Fruit fly (Drosophila melanogaster) whole organism, embryonic: Measurements from ENCODE around the gene CG8993.

Source experiments
- Adf1 ChIP-seq: fragments of 200-800 bp; sonication (Bioruptor generic); IDR thresholded peaks from 2 replicates; pipeline ENCODE4 v1.3.6; 2022; ENCODE audit warnings: missing biosample characterization, missing genetic modification characterization
- Aef1 ChIP-seq: fragments of 200-800 bp; sonication (Bioruptor generic); IDR thresholded peaks from 3 replicates; pipeline ENCODE4 v1.3.6; 2022; ENCODE audit warnings: missing biosample characterization, missing genetic modification characterization
- Asciz ChIP-seq: fragments of 200-800 bp; sonication (Bioruptor generic); optimal IDR thresholded peaks from 2 replicates; lab custom pipeline; 2017; ENCODE audit warnings: missing biosample characterization, mild to moderate bottlenecking, missing genetic modification characterization, missing genetic modification reagents
- Bteb2 ChIP-seq: fragments of 200-800 bp; sonication (Bioruptor generic); optimal IDR thresholded peaks from 2 replicates; lab custom pipeline; 2016; ENCODE audit warnings: missing biosample characterization, missing genetic modification characterization
- CG10267 ChIP-seq: fragments of 200-800 bp; sonication (Bioruptor generic); optimal IDR thresholded peaks from 2 replicates; lab custom pipeline; 2018; ENCODE audit warnings: missing biosample characterization, mild to moderate bottlenecking, missing genetic modification characterization, moderate library complexity
- CG10543 ChIP-seq: fragments of 200-800 bp; sonication (Bioruptor generic); optimal IDR thresholded peaks from 3 replicates; lab custom pipeline; 2017; ENCODE audit warnings: missing biosample characterization, mild to moderate bottlenecking, missing genetic modification characterization, moderate library complexity
- CG12155 ChIP-seq: fragments of 200-800 bp; sonication (Bioruptor generic); optimal IDR thresholded peaks from 3 replicates; lab custom pipeline; 2016; ENCODE audit warnings: missing biosample characterization, missing genetic modification characterization
- CG12744 ChIP-seq: fragments of 200-800 bp; sonication (Bioruptor generic); optimal IDR thresholded peaks from 2 replicates; lab custom pipeline; 2016; ENCODE audit warnings: missing biosample characterization, missing genetic modification characterization
- CG13296 ChIP-seq: fragments of 200-800 bp; sonication (Bioruptor generic); optimal IDR thresholded peaks from 3 replicates; lab custom pipeline; 2018; ENCODE audit warnings: missing biosample characterization, mild to moderate bottlenecking, missing genetic modification characterization
- CG13424 ChIP-seq: fragments of 200-800 bp; sonication (Bioruptor generic); optimal IDR thresholded peaks from 2 replicates; lab custom pipeline; 2019; ENCODE audit warnings: missing biosample characterization, mild to moderate bottlenecking, missing genetic modification characterization, moderate library complexity
- CG2889 ChIP-seq: fragments of 200-800 bp; sonication (Bioruptor generic); IDR thresholded peaks from 3 replicates; pipeline ENCODE4 v1.3.6; 2022; ENCODE audit warnings: missing biosample characterization, missing genetic modification characterization
- CG3065 ChIP-seq: fragments of 200-800 bp; sonication (Bioruptor generic); optimal IDR thresholded peaks from 2 replicates; lab custom pipeline; 2016; ENCODE audit warnings: missing biosample characterization, missing genetic modification characterization
- CG32772 ChIP-seq: fragments of 200-800 bp; sonication (Bioruptor generic); IDR thresholded peaks from 2 replicates; pipeline ENCODE4 v1.3.6; 2022; ENCODE audit warnings: missing biosample characterization, missing genetic modification characterization
- CG3281 ChIP-seq: fragments of 200-800 bp; sonication (Bioruptor generic); optimal IDR thresholded peaks from 3 replicates; lab custom pipeline; 2017; ENCODE audit warnings: missing biosample characterization, mild to moderate bottlenecking, missing genetic modification characterization
- CG42726 ChIP-seq: fragments of 200-800 bp; sonication (Bioruptor generic); IDR thresholded peaks from 2 replicates; pipeline ENCODE4 v1.3.6; 2022; ENCODE audit warnings: missing biosample characterization, missing genetic modification characterization; ENCODE audit not compliant: partially characterized antibody
- CG6689 ChIP-seq: fragments of 200-800 bp; sonication (Bioruptor generic); IDR thresholded peaks from 2 replicates; pipeline ENCODE4 v1.3.6; 2022; ENCODE audit warnings: missing biosample characterization, missing genetic modification characterization
- CG7928 ChIP-seq: fragments of 200-800 bp; sonication (Bioruptor generic); optimal IDR thresholded peaks from 2 replicates; lab custom pipeline; 2017; ENCODE audit warnings: missing biosample characterization, mild to moderate bottlenecking, missing genetic modification characterization
- CG9876 ChIP-seq: fragments of 200-800 bp; sonication (Bioruptor generic); optimal IDR thresholded peaks from 2 replicates; lab custom pipeline; 2016; ENCODE audit warnings: missing biosample characterization, missing genetic modification characterization
- CHES-1-like ChIP-seq: fragments of 200-800 bp; sonication (Bioruptor generic); optimal IDR thresholded peaks from 2 replicates; lab custom pipeline; 2016; ENCODE audit warnings: missing biosample characterization, missing genetic modification characterization
- CkIIα-i1 ChIP-seq: fragments of 200-800 bp; sonication (Bioruptor generic); IDR thresholded peaks from 2 replicates; pipeline ENCODE4 v1.3.6; 2022; ENCODE audit warnings: missing biosample characterization, missing genetic modification characterization
- Dref ChIP-seq: fragments of 200-800 bp; sonication (Bioruptor generic); IDR thresholded peaks from 2 replicates; pipeline ENCODE4 v1.3.6; 2022; ENCODE audit warnings: missing biosample characterization, missing genetic modification characterization
- GATAe ChIP-seq: fragments of 200-800 bp; sonication (Bioruptor generic); conservative IDR thresholded peaks from 2 replicates; pipeline ENCODE4 v1.3.6; 2022; ENCODE audit warnings: missing biosample characterization, missing genetic modification characterization
- Mad ChIP-seq: fragments of 200-800 bp; sonication (Bioruptor generic); optimal IDR thresholded peaks from 2 replicates; lab custom pipeline; 2016; ENCODE audit warnings: missing biosample characterization, missing genetic modification characterization
- Meics ChIP-seq: fragments of 200-800 bp; sonication (Bioruptor generic); optimal IDR thresholded peaks from 2 replicates; lab custom pipeline; 2017; ENCODE audit warnings: missing biosample characterization, mild to moderate bottlenecking, missing genetic modification characterization
- Ptx1 ChIP-seq: fragments of 200-800 bp; sonication (Bioruptor generic); IDR thresholded peaks from 2 replicates; pipeline ENCODE4 v1.3.6; 2022; ENCODE audit warnings: missing biosample characterization, missing genetic modification characterization
- ab ChIP-seq: fragments of 200-800 bp; sonication (Bioruptor generic); optimal IDR thresholded peaks from 2 replicates; lab custom pipeline; 2016; ENCODE audit warnings: missing biosample characterization, missing genetic modification characterization
- ase ChIP-seq: fragments of 200-800 bp; sonication (Bioruptor generic); IDR thresholded peaks from 3 replicates; pipeline ENCODE4 v1.3.6; 2022; ENCODE audit warnings: missing biosample characterization, missing genetic modification characterization
- az2 ChIP-seq: fragments of 200-800 bp; sonication (Bioruptor generic); optimal IDR thresholded peaks from 3 replicates; lab custom pipeline; 2016; ENCODE audit warnings: missing biosample characterization, missing genetic modification characterization
- bowl ChIP-seq: fragments of 200-800 bp; sonication (Bioruptor generic); IDR thresholded peaks from 2 replicates; pipeline ENCODE4 v1.3.6; 2022; ENCODE audit warnings: missing biosample characterization, missing genetic modification characterization
- btn ChIP-seq: fragments of 200-800 bp; sonication (Bioruptor generic); optimal IDR thresholded peaks from 2 replicates; lab custom pipeline; 2016; ENCODE audit warnings: missing biosample characterization, missing genetic modification characterization
- cas ChIP-seq: fragments of 200-800 bp; sonication (Bioruptor generic); IDR thresholded peaks from 2 replicates; pipeline ENCODE4 v1.3.6; 2022; ENCODE audit warnings: missing biosample characterization, missing genetic modification characterization
- caup ChIP-seq: fragments of 200-800 bp; sonication (Bioruptor generic); optimal IDR thresholded peaks from 3 replicates; lab custom pipeline; 2017; ENCODE audit warnings: missing biosample characterization, mild to moderate bottlenecking, missing genetic modification characterization, moderate library complexity; ENCODE audit not compliant: severe bottlenecking
- chinmo ChIP-seq: fragments of 200-800 bp; sonication (Bioruptor generic); IDR thresholded peaks from 4 replicates; pipeline ENCODE4 v1.3.6; 2022; ENCODE audit warnings: missing biosample characterization, missing genetic modification characterization; ENCODE audit not compliant: partially characterized antibody
- ci ChIP-seq: fragments of 200-800 bp; sonication (Bioruptor generic); IDR thresholded peaks from 3 replicates; pipeline ENCODE4 v1.3.6; 2022; ENCODE audit warnings: missing biosample characterization, missing genetic modification characterization
- crc ChIP-seq: fragments of 200-800 bp; sonication (Bioruptor generic); optimal IDR thresholded peaks from 2 replicates; lab custom pipeline; 2016; ENCODE audit warnings: missing biosample characterization, missing genetic modification characterization
- dmrt99B ChIP-seq: fragments of 200-800 bp; sonication (Bioruptor generic); optimal IDR thresholded peaks from 2 replicates; lab custom pipeline; 2018; ENCODE audit warnings: missing biosample characterization, mild to moderate bottlenecking, missing genetic modification characterization, moderate library complexity
- esg ChIP-seq: fragments of 200-800 bp; sonication (Bioruptor generic); conservative IDR thresholded peaks from 2 replicates; pipeline ENCODE4 v1.3.6; 2022; ENCODE audit warnings: missing biosample characterization, missing genetic modification characterization
- exex ChIP-seq: fragments of 200-800 bp; sonication (Bioruptor generic); optimal IDR thresholded peaks from 4 replicates; lab custom pipeline; 2018; ENCODE audit warnings: missing biosample characterization, mild to moderate bottlenecking, missing genetic modification characterization, moderate library complexity
- gt ChIP-seq: fragments of 200-800 bp; sonication (Bioruptor generic); IDR thresholded peaks from 2 replicates; pipeline ENCODE4 v1.3.6; 2022; ENCODE audit warnings: missing biosample characterization, missing genetic modification characterization
- hbn ChIP-seq: fragments of 200-800 bp; sonication (Bioruptor generic); IDR thresholded peaks from 2 replicates; pipeline ENCODE4 v1.3.6; 2022; ENCODE audit warnings: missing biosample characterization, missing genetic modification characterization; ENCODE audit not compliant: partially characterized antibody
- inv ChIP-seq: fragments of 200-800 bp; sonication (Bioruptor generic); IDR thresholded peaks from 2 replicates; pipeline ENCODE4 v1.3.6; 2022; ENCODE audit warnings: missing biosample characterization, missing genetic modification characterization; ENCODE audit not compliant: partially characterized antibody
- lilli ChIP-seq: fragments of 200-800 bp; sonication (Bioruptor generic); optimal IDR thresholded peaks from 3 replicates; lab custom pipeline; 2016; ENCODE audit warnings: missing biosample characterization, missing genetic modification characterization
- lmd ChIP-seq: fragments of 200-800 bp; sonication (Bioruptor generic); IDR thresholded peaks from 2 replicates; pipeline ENCODE4 v1.3.6; 2022; ENCODE audit warnings: missing biosample characterization, missing genetic modification characterization
- nmo ChIP-seq: fragments of 200-800 bp; sonication (Bioruptor generic); optimal IDR thresholded peaks from 2 replicates; lab custom pipeline; 2018; ENCODE audit warnings: missing biosample characterization, mild to moderate bottlenecking, missing genetic modification characterization, moderate library complexity
- pho ChIP-seq: fragments of 200-800 bp; sonication (Bioruptor generic); optimal IDR thresholded peaks from 2 replicates; lab custom pipeline; 2016; ENCODE audit warnings: missing biosample characterization, missing genetic modification characterization
- prd ChIP-seq, 3 experiments: fragments of >200 bp in 2 of 3; fragments of 200-800 bp in 1 of 3; sonication (Bioruptor generic) in 1 of 3; optimal IDR thresholded peaks in 2 of 3; IDR thresholded peaks in 1 of 3; 2 replicates in 2 of 3; 3 replicates in 1 of 3; pipeline versions ENCODE4 v1.3.6 to Lab custom; 2017 to 2022; ENCODE audit warnings: missing biosample characterization in 1 of 3, missing genetic modification characterization in 1 of 3
- pros ChIP-seq: fragments of 200-800 bp; sonication (Bioruptor generic); optimal IDR thresholded peaks from 3 replicates; lab custom pipeline; 2019; ENCODE audit warnings: missing biosample characterization, mild to moderate bottlenecking, missing genetic modification characterization, moderate library complexity
- psq ChIP-seq: fragments of 200-800 bp; sonication (Bioruptor generic); optimal IDR thresholded peaks from 2 replicates; lab custom pipeline; 2017; ENCODE audit warnings: missing biosample characterization, missing genetic modification characterization
- stc ChIP-seq: fragments of 200-800 bp; sonication (Bioruptor generic); IDR thresholded peaks from 2 replicates; pipeline ENCODE4 v1.3.6; 2022; ENCODE audit warnings: missing biosample characterization, missing genetic modification characterization
- tio ChIP-seq: fragments of 200-800 bp; sonication (Bioruptor generic); optimal IDR thresholded peaks from 2 replicates; lab custom pipeline; 2017; ENCODE audit warnings: missing biosample characterization, missing genetic modification characterization, inconsistent platforms

CG8993 gene

DNA sequence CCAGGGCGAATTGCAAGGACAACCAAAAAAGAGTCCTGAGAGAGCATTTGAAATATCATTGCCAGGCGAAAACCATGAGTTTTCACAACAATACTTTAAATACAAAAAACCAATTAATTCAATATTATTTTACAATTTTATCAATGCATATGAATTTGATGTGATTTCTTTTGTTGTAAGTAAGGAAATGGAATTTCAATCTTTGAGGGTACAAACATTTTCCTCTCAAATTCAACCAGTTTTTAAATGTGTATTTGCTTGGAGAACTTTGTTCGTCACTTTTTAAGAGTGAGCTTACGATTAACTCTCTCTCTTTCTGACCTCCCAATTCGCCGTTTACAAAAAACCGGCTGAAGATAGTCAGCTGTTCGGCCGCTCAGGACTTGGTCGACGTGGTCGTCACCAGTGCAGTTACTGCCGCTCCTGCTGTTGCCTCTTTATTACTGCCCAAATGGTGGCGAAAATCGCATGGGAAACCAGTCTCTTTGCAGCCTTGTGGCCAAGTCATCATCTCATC lies 39.6 kb downstream of the CG8993 start (continued):
- TF ChIP-seq CG6689, result peak; percentile 16; the same call in 1 of the 2 replicates
- TF ChIP-seq lmd (GFP tag; lab: Robert Waterston, UW), result peak; percentile 47; the same call in 1 of the 2 replicates
- peak; percentile 48; the same call in 1 of the 2 replicates for TF ChIP-seq CG32772 (GFP tag; lab: Robert Waterston, UW)
- TF ChIP-seq bowl (GFP tag; lab: Robert Waterston, UW), result no peak
- TF ChIP-seq psq (GFP tag; lab: Kevin White, UChicago), result no peak
- TF ChIP-seq CkIIα-i1, result no peak
- peak; percentile 28 for TF ChIP-seq pho
- peak; percentile 72 for TF ChIP-seq CG13424 (tag; lab: Kevin White, UChicago)
- TF ChIP-seq CHES-1-like (GFP tag; lab: Kevin White, UChicago), result no peak
- peak; percentile 62 for TF ChIP-seq dmrt99B (tag; lab: Kevin White, UChicago)
- peak; percentile 49 for TF ChIP-seq stc
- peak; percentile 49; the same call in 2 of the 3 replicates for TF ChIP-seq Aef1 (GFP tag; lab: Robert Waterston, UW)
- 0 out of 3 replicates have a peak, but pooled peaks have one; percentile 31 for TF ChIP-seq ase (GFP tag; lab: Robert Waterston, UW)
- TF ChIP-seq nmo, result no peak
- TF ChIP-seq GATAe, result no peak
- peak; percentile 62; the same call in 1 of the 3 replicates for TF ChIP-seq ci
- TF ChIP-seq CG3281 (GFP tag; lab: Kevin White, UChicago), result peak; percentile 71
- TF ChIP-seq prd (optimal IDR thresholded peaks at IDR 0.05; lab: Kevin White, UChicago), result no peak
- TF ChIP-seq prd (GFP tag; IDR thresholded peaks at IDR 0.05; lab: Robert Waterston, UW), result no peak
- TF ChIP-seq lilli (GFP tag; lab: Kevin White, UChicago), result peak; percentile 41
- no peak for TF ChIP-seq Asciz (GFP tag; lab: Kevin White, UChicago)
- TF ChIP-seq CG13296 (GFP tag; lab: Kevin White, UChicago), result peak; percentile 51
- TF ChIP-seq crc (GFP tag; lab: Kevin White, UChicago), result no peak
- no peak for TF ChIP-seq gt (GFP tag; lab: Robert Waterston, UW)
- no peak for TF ChIP-seq Bteb2 (GFP tag; lab: Kevin White, UChicago)
- TF ChIP-seq hbn (GFP tag; lab: Robert Waterston, UW), result no peak
- peak; percentile 14 for TF ChIP-seq CG10267 (tag; lab: Kevin White, UChicago)
- no peak for TF ChIP-seq CG3065 (GFP tag; lab: Kevin White, UChicago)
- TF ChIP-seq esg, result peak; percentile 16; the same call in 1 of the 2 replicates
- TF ChIP-seq ab, result no peak
- no peak for TF ChIP-seq Mad (GFP tag; lab: Kevin White, UChicago)
- TF ChIP-seq Adf1 (GFP tag; lab: Robert Waterston, UW), result no peak
- TF ChIP-seq Meics (GFP tag; lab: Kevin White, UChicago), result peak; percentile 69
- no peak for TF ChIP-seq CG12744 (GFP tag; lab: Kevin White, UChicago)
- no peak for TF ChIP-seq CG9876
- TF ChIP-seq chinmo (GFP tag; lab: Robert Waterston, UW), result no peak
- no peak for TF ChIP-seq tio (GFP tag; lab: Kevin White, UChicago)
- peak; percentile 21 for TF ChIP-seq CG10543 (GFP tag; lab: Kevin White, UChicago)
- TF ChIP-seq CG42726 (GFP tag; lab: Robert Waterston, UW), result no peak
- peak; percentile 2 for TF ChIP-seq az2 (GFP tag; lab: Kevin White, UChicago)
- no peak for TF ChIP-seq Dref (GFP tag; lab: Robert Waterston, UW)
- TF ChIP-seq exex (tag; lab: Kevin White, UChicago), result peak; percentile 33
- TF ChIP-seq Ptx1, result peak; percentile 17; the same call in 1 of the 2 replicates
- no peak for TF ChIP-seq cas (GFP tag; lab: Robert Waterston, UW)
- no peak for TF ChIP-seq inv
- peak; percentile 59 for TF ChIP-seq caup (GFP tag; lab: Kevin White, UChicago)
- TF ChIP-seq CG12155 (GFP tag; lab: Kevin White, UChicago), result peak; percentile 3
- TF ChIP-seq CG7928 (GFP tag; lab: Kevin White, UChicago), result no peak
- TF ChIP-seq CG2889 (GFP tag; lab: Robert Waterston, UW), result no peak
- TF ChIP-seq btn (GFP tag; lab: Kevin White, UChicago), result no peak
- no peak for TF ChIP-seq pros (GFP tag; lab: Kevin White, UChicago)
